Fruit fly (Drosophila melanogaster) whole organism, embryonic: ENCODE measurements around the gene CG1231.

Experiments used
- CG11560 ChIP-seq: fragments of 200-800 bp; sonication (Bioruptor generic); IDR thresholded peaks from 3 replicates; pipeline ENCODE4 v1.3.6; 2022; ENCODE audit warnings: missing biosample characterization, missing genetic modification characterization
- CG13123 ChIP-seq: fragments of 200-800 bp; sonication (Bioruptor generic); optimal IDR thresholded peaks from 2 replicates; lab custom pipeline; 2016; ENCODE audit warnings: missing biosample characterization, missing genetic modification characterization
- CG14014 ChIP-seq: fragments of 200-800 bp; sonication (Bioruptor generic); IDR thresholded peaks from 2 replicates; pipeline ENCODE4 v1.3.6; 2022; ENCODE audit warnings: missing biosample characterization, missing genetic modification characterization
- CG14860 ChIP-seq: fragments of 200-800 bp; sonication (Bioruptor generic); IDR thresholded peaks from 3 replicates; pipeline ENCODE4 v1.3.6; 2022; ENCODE audit warnings: missing biosample characterization, missing genetic modification characterization; ENCODE audit not compliant: partially characterized antibody
- CG15011 ChIP-seq: fragments of 200-800 bp; sonication (Bioruptor generic); optimal IDR thresholded peaks from 3 replicates; lab custom pipeline; 2018; ENCODE audit warnings: missing biosample characterization, mild to moderate bottlenecking, missing genetic modification characterization
- CG15514 ChIP-seq: fragments of 200-800 bp; sonication (Bioruptor generic); optimal IDR thresholded peaks from 3 replicates; lab custom pipeline; 2017; ENCODE audit warnings: missing biosample characterization, missing genetic modification characterization, mild to moderate bottlenecking, moderate library complexity, missing genetic modification reagents
- CG15601 ChIP-seq: fragments of 200-800 bp; sonication (Bioruptor generic); optimal IDR thresholded peaks from 3 replicates; lab custom pipeline; 2019; ENCODE audit warnings: missing biosample characterization, mild to moderate bottlenecking, missing genetic modification characterization, moderate library complexity
- CG15696 ChIP-seq: fragments of 200-800 bp; sonication (Bioruptor generic); optimal IDR thresholded peaks from 2 replicates; lab custom pipeline; 2019; ENCODE audit warnings: missing biosample characterization, mild to moderate bottlenecking, missing genetic modification characterization, moderate library complexity
- CG1647 ChIP-seq: fragments of 200-800 bp; sonication (Bioruptor generic); optimal IDR thresholded peaks from 3 replicates; lab custom pipeline; 2016; ENCODE audit warnings: missing biosample characterization, missing genetic modification characterization
- CG18011 ChIP-seq: fragments of 200-800 bp; sonication (Bioruptor generic); optimal IDR thresholded peaks from 2 replicates; lab custom pipeline; 2017; ENCODE audit warnings: missing biosample characterization, missing genetic modification characterization, mild to moderate bottlenecking, moderate library complexity, missing genotype
- CG30020 ChIP-seq: fragments of 200-800 bp; optimal IDR thresholded peaks from 2 replicates; lab custom pipeline; 2019; ENCODE audit warnings: missing biosample characterization, mild to moderate bottlenecking, missing genetic modification characterization, moderate library complexity
- CG42726 ChIP-seq: fragments of 200-800 bp; sonication (Bioruptor generic); IDR thresholded peaks from 2 replicates; pipeline ENCODE4 v1.3.6; 2022; ENCODE audit warnings: missing biosample characterization, missing genetic modification characterization; ENCODE audit not compliant: partially characterized antibody
- CG4360 ChIP-seq: fragments of 200-800 bp; sonication (Bioruptor generic); IDR thresholded peaks from 2 replicates; pipeline ENCODE4 v1.3.6; 2022; ENCODE audit warnings: missing biosample characterization, missing genetic modification characterization
- CG6272 ChIP-seq: fragments of 200-800 bp; sonication (Bioruptor generic); IDR thresholded peaks from 2 replicates; pipeline ENCODE4 v1.3.6; 2022; ENCODE audit warnings: missing biosample characterization, missing genetic modification characterization
- CG6813 ChIP-seq: fragments of 200-800 bp; sonication (Bioruptor generic); optimal IDR thresholded peaks from 2 replicates; lab custom pipeline; 2017; ENCODE audit warnings: missing biosample characterization, missing genetic modification characterization, mild to moderate bottlenecking, moderate library complexity, missing genetic modification reagents
- CG7963 ChIP-seq: fragments of 200-800 bp; sonication (Bioruptor generic); IDR thresholded peaks from 3 replicates; pipeline ENCODE4 v1.3.6; 2022; ENCODE audit warnings: missing biosample characterization, missing genetic modification characterization; ENCODE audit not compliant: partially characterized antibody
- CG8924 ChIP-seq: fragments of 200-800 bp; optimal IDR thresholded peaks from 3 replicates; lab custom pipeline; 2019; ENCODE audit warnings: missing biosample characterization, mild to moderate bottlenecking, missing genetic modification characterization, moderate library complexity
- CG9727 ChIP-seq: fragments of 200-800 bp; sonication (Bioruptor generic); optimal IDR thresholded peaks from 3 replicates; lab custom pipeline; 2017; ENCODE audit warnings: missing biosample characterization, mild to moderate bottlenecking, missing genetic modification characterization
- D19A ChIP-seq: fragments of 200-800 bp; optimal IDR thresholded peaks from 3 replicates; lab custom pipeline; 2019; ENCODE audit warnings: missing biosample characterization, mild to moderate bottlenecking, missing genetic modification characterization, moderate library complexity
- Dad ChIP-seq: fragments of 200-800 bp; sonication (Bioruptor generic); optimal IDR thresholded peaks from 3 replicates; lab custom pipeline; 2016; ENCODE audit warnings: missing biosample characterization, missing genetic modification characterization
- Deaf1 ChIP-seq: fragments of 200-800 bp; optimal IDR thresholded peaks from 3 replicates; lab custom pipeline; 2019; ENCODE audit warnings: missing biosample characterization, mild to moderate bottlenecking, missing genetic modification characterization, moderate library complexity
- Doc3 ChIP-seq: fragments of 200-800 bp; sonication (Bioruptor generic); IDR thresholded peaks from 3 replicates; pipeline ENCODE4 v1.3.6; 2022; ENCODE audit warnings: missing biosample characterization, missing genetic modification characterization; ENCODE audit not compliant: partially characterized antibody
- ERR ChIP-seq: fragments of 200-800 bp; sonication (Bioruptor generic); optimal IDR thresholded peaks from 2 replicates; lab custom pipeline; 2016; ENCODE audit warnings: missing biosample characterization, missing genetic modification characterization
- H2.0 ChIP-seq: fragments of 200-800 bp; sonication (Bioruptor generic); IDR thresholded peaks from 2 replicates; pipeline ENCODE4 v1.3.6; 2022; ENCODE audit warnings: missing biosample characterization, missing genetic modification characterization
- HmgZ ChIP-seq: fragments of 200-800 bp; sonication (Bioruptor generic); optimal IDR thresholded peaks from 2 replicates; lab custom pipeline; 2018; ENCODE audit warnings: missing biosample characterization, mild to moderate bottlenecking, missing genetic modification characterization
- Lim3 ChIP-seq: fragments of 200-800 bp; sonication (Bioruptor generic); IDR thresholded peaks from 2 replicates; pipeline ENCODE4 v1.3.6; 2022; ENCODE audit warnings: missing biosample characterization, missing genetic modification characterization
- NC2β ChIP-seq: fragments of 200-800 bp; sonication (Bioruptor generic); optimal IDR thresholded peaks from 2 replicates; lab custom pipeline; 2016; ENCODE audit warnings: missing biosample characterization, missing genetic modification characterization
- Scr ChIP-seq: fragments of 200-800 bp; sonication (Bioruptor generic); IDR thresholded peaks from 2 replicates; pipeline ENCODE4 v1.3.6; 2022; ENCODE audit warnings: missing biosample characterization, missing genetic modification characterization; ENCODE audit not compliant: partially characterized antibody
- Sin3A ChIP-seq: fragments of >200 bp; optimal IDR thresholded peaks from 2 replicates; lab custom pipeline; 2018
- aop ChIP-seq: fragments of 200-800 bp; sonication (Bioruptor generic); IDR thresholded peaks from 2 replicates; pipeline ENCODE4 v1.3.6; 2022; ENCODE audit warnings: missing biosample characterization, missing genetic modification characterization
- ash1 ChIP-seq: fragments of 200-800 bp; sonication (Bioruptor generic); optimal IDR thresholded peaks from 2 replicates; lab custom pipeline; 2018; ENCODE audit warnings: missing biosample characterization, mild to moderate bottlenecking, missing genetic modification characterization
- az2 ChIP-seq: fragments of 200-800 bp; sonication (Bioruptor generic); optimal IDR thresholded peaks from 3 replicates; lab custom pipeline; 2016; ENCODE audit warnings: missing biosample characterization, missing genetic modification characterization
- corto ChIP-seq: fragments of 200-800 bp; sonication (Bioruptor generic); optimal IDR thresholded peaks from 2 replicates; lab custom pipeline; 2016; ENCODE audit warnings: missing biosample characterization, mild to moderate bottlenecking, missing genetic modification characterization, moderate library complexity
- croc ChIP-seq: fragments of 200-800 bp; sonication (Bioruptor generic); conservative IDR thresholded peaks from 3 replicates; pipeline ENCODE4 v1.3.6; 2022; ENCODE audit warnings: missing biosample characterization, missing genetic modification characterization
- emc ChIP-seq: fragments of 200-800 bp; sonication (Bioruptor generic); optimal IDR thresholded peaks from 2 replicates; lab custom pipeline; 2016; ENCODE audit warnings: missing biosample characterization, missing genetic modification characterization
- grau ChIP-seq: fragments of 200-800 bp; optimal IDR thresholded peaks from 3 replicates; lab custom pipeline; 2019; ENCODE audit warnings: missing biosample characterization, mild to moderate bottlenecking, missing genetic modification characterization, moderate library complexity
- hb ChIP-seq: fragments of 200-800 bp; sonication (Bioruptor generic); IDR thresholded peaks from 3 replicates; pipeline ENCODE4 v1.3.6; 2022; ENCODE audit warnings: missing biosample characterization, missing genetic modification characterization; ENCODE audit not compliant: partially characterized antibody
- ken ChIP-seq: fragments of 200-800 bp; sonication (Bioruptor generic); IDR thresholded peaks from 3 replicates; pipeline ENCODE4 v1.3.6; 2022; ENCODE audit warnings: missing biosample characterization, missing genetic modification characterization
- lmd ChIP-seq: fragments of 200-800 bp; sonication (Bioruptor generic); IDR thresholded peaks from 2 replicates; pipeline ENCODE4 v1.3.6; 2022; ENCODE audit warnings: missing biosample characterization, missing genetic modification characterization
- phol ChIP-seq: fragments of 200-800 bp; sonication (Bioruptor generic); optimal IDR thresholded peaks from 3 replicates; lab custom pipeline; 2018; ENCODE audit warnings: missing biosample characterization, mild to moderate bottlenecking, missing genetic modification characterization, moderate library complexity
- prd ChIP-seq, 3 experiments: fragments of >200 bp in 2 of 3; fragments of 200-800 bp in 1 of 3; sonication (Bioruptor generic) in 1 of 3; optimal IDR thresholded peaks in 2 of 3; IDR thresholded peaks in 1 of 3; 2 replicates in 2 of 3; 3 replicates in 1 of 3; pipeline versions ENCODE4 v1.3.6 to Lab custom; 2017 to 2022; ENCODE audit warnings: missing biosample characterization in 1 of 3, missing genetic modification characterization in 1 of 3
- pzg ChIP-seq: fragments of 200-800 bp; sonication (Bioruptor generic); optimal IDR thresholded peaks from 3 replicates; lab custom pipeline; 2018; ENCODE audit warnings: missing biosample characterization, mild to moderate bottlenecking, missing genetic modification characterization, moderate library complexity
- slbo ChIP-seq: fragments of 200-800 bp; sonication (Bioruptor generic); IDR thresholded peaks from 2 replicates; pipeline ENCODE4 v1.3.6; 2022; ENCODE audit warnings: missing biosample characterization, missing genetic modification characterization
- tup ChIP-seq: fragments of 200-800 bp; sonication (Bioruptor generic); optimal IDR thresholded peaks from 2 replicates; lab custom pipeline; 2016; ENCODE audit warnings: missing biosample characterization, mild to moderate bottlenecking, missing genetic modification characterization, moderate library complexity
- unc-4 ChIP-seq: fragments of 200-800 bp; sonication (Bioruptor generic); IDR thresholded peaks from 2 replicates; pipeline ENCODE4 v1.3.6; 2022; ENCODE audit warnings: missing biosample characterization, missing genetic modification characterization; ENCODE audit not compliant: partially characterized antibody
- zen2 ChIP-seq: fragments of 200-800 bp; sonication (Bioruptor generic); IDR thresholded peaks from 3 replicates; pipeline ENCODE4 v1.3.6; 2022; ENCODE audit warnings: missing biosample characterization, missing genetic modification characterization; ENCODE audit not compliant: partially characterized antibody

The CG1231 gene

dm6 chr3L:346656-347640 lies 9.3 kb upstream of the CG1231 start, which contains the start of gene mth (continued):
- peak; percentile 5 for TF ChIP-seq CG13123 (GFP tag; lab: Kevin White, UChicago)
- no peak for TF ChIP-seq NC2β (GFP tag; lab: Kevin White, UChicago)
- peak; percentile 39; the same call in 1 of the 3 replicates for TF ChIP-seq croc (GFP tag; lab: Robert Waterston, UW)
- 0 out of 2 replicates have a peak, but pooled peaks have one; percentile 25 for TF ChIP-seq lmd (GFP tag; lab: Robert Waterston, UW)
- peak; percentile 16 for TF ChIP-seq CG15011 (GFP tag; lab: Kevin White, UChicago)
- TF ChIP-seq slbo (GFP tag; lab: Robert Waterston, UW): peak; percentile 53
- 0 out of 2 replicates have a peak, but pooled peaks have one; percentile 28 for TF ChIP-seq CG14014 (GFP tag; lab: Robert Waterston, UW)
- TF ChIP-seq phol (tag; lab: Kevin White, UChicago): peak; percentile 77
- TF ChIP-seq emc: peak; percentile 19
- peak; percentile 30 for TF ChIP-seq HmgZ
- TF ChIP-seq hb: peak; percentile 99
- peak; percentile 16 for TF ChIP-seq CG15696
- TF ChIP-seq CG42726 (GFP tag; lab: Robert Waterston, UW): peak; percentile 92
- TF ChIP-seq grau (tag; lab: Kevin White, UChicago): peak; percentile 49
- TF ChIP-seq prd (optimal IDR thresholded peaks at IDR 0.05; lab: Kevin White, UChicago): no peak
- TF ChIP-seq prd (GFP tag; IDR thresholded peaks at IDR 0.05; lab: Robert Waterston, UW): peak; percentile 63
- TF ChIP-seq Lim3 (GFP tag; lab: Robert Waterston, UW): no peak
- TF ChIP-seq tup (GFP tag; lab: Kevin White, UChicago): no peak
- TF ChIP-seq unc-4 (GFP tag; lab: Robert Waterston, UW): peak; percentile 99
- peak; percentile 58; the same call in 1 of the 3 replicates for TF ChIP-seq ken (GFP tag; lab: Robert Waterston, UW)
- TF ChIP-seq CG8924 (tag; lab: Kevin White, UChicago): peak; percentile 32
- no peak for TF ChIP-seq aop
- TF ChIP-seq Doc3 (GFP tag; lab: Robert Waterston, UW): peak; percentile 99
- peak; percentile 7 for TF ChIP-seq CG1647 (GFP tag; lab: Kevin White, UChicago)
- peak; percentile 94 for TF ChIP-seq CG7963 (GFP tag; lab: Robert Waterston, UW)
- peak; percentile 52; the same call in 1 of the 2 replicates for TF ChIP-seq CG6272
- peak; percentile 67 for TF ChIP-seq CG15601 (tag; lab: Kevin White, UChicago)
- peak; percentile 95 for TF ChIP-seq Sin3A (lab: Kevin White, UChicago)
- peak; percentile 99 for TF ChIP-seq Scr (GFP tag; lab: Robert Waterston, UW)
- TF ChIP-seq ash1 (GFP tag; lab: Kevin White, UChicago): no peak
- peak; percentile 58 for TF ChIP-seq corto (GFP tag; lab: Kevin White, UChicago)
- TF ChIP-seq ERR (GFP tag; lab: Kevin White, UChicago): peak; percentile 26
- TF ChIP-seq CG11560 (tag; lab: Robert Waterston, UW): peak; percentile 74; the same call in 1 of the 3 replicates
- TF ChIP-seq CG30020 (tag; lab: Kevin White, UChicago): peak; percentile 89
- TF ChIP-seq H2.0 (GFP tag; lab: Robert Waterston, UW): no peak
- TF ChIP-seq CG15514 (GFP tag; lab: Kevin White, UChicago): peak; percentile 91
- peak; percentile 83 for TF ChIP-seq pzg
- TF ChIP-seq CG14860 (GFP tag; lab: Robert Waterston, UW): peak; percentile 100
- peak; percentile 1 for TF ChIP-seq D19A (tag; lab: Kevin White, UChicago)
- TF ChIP-seq CG18011 (GFP tag; lab: Kevin White, UChicago): no peak
- peak; percentile 75 for TF ChIP-seq CG9727 (GFP tag; lab: Kevin White, UChicago)
- no peak for TF ChIP-seq CG6813 (GFP tag; lab: Kevin White, UChicago)
- no peak for TF ChIP-seq CG4360 (GFP tag; lab: Robert Waterston, UW)
- TF ChIP-seq Dad (GFP tag; lab: Kevin White, UChicago): peak; percentile 48
- TF ChIP-seq Deaf1 (tag; lab: Kevin White, UChicago): peak; percentile 25
- peak; percentile 42 for TF ChIP-seq az2
- peak; percentile 96 for TF ChIP-seq zen2 (GFP tag; lab: Robert Waterston, UW)
